ENCODE assay signal across 3 worm cellular contexts in the genomic region with DNA sequence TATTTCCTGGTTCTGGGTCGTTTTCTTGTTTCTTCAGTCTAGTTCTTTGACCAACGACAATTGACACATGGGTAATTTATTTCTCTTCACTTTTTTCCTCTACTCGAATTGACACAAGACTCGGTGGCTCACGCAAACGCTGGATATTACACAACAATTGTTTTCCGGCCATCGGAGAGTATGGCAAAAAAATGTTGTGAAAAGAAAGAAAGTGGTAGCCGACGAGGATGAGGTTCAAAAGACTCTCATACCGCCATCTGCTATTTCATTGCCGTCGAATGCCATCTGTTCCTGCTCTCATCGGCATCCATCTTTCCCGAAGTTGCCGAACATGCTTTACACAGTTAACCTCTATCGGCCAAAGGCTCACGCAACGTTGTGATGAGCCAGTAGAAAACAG.
A peak's percentile ranks its signal among the peaks of the same experiment; 100 is the strongest.
TF ChIP-seq lines count a peak whose summit lies in the region.

No protein-coding gene starts in this region.

TF ChIP-seq in whole organism, L1 larva, 84 proteins besides CTCF, POLR2A, EP300 and RAD21 (continued from another document):
- TF ChIP-seq lin-39 (tag; optimal IDR thresholded peaks at IDR 0.05; lab: Kevin White, UChicago) (peak; percentile 25), nhr-20 (tag; optimal IDR thresholded peaks at IDR 0.05; lab: Kevin White, UChicago) (peak; percentile 62), aha-1 (tag; optimal IDR thresholded peaks at IDR 0.05; lab: Kevin White, UChicago) (no peak), dsc-1 (tag; optimal IDR thresholded peaks at IDR 0.05; lab: Kevin White, UChicago) (peak; percentile 90), unc-62 (GFP tag; optimal IDR thresholded peaks at IDR 0.05; lab: Kevin White, UChicago) (no peak), nhr-47 (tag; optimal IDR thresholded peaks at IDR 0.05; lab: Kevin White, UChicago) (peak; percentile 14), jun-1 (tag; optimal IDR thresholded peaks at IDR 0.05; lab: Kevin White, UChicago) (no peak), hpl-2 (GFP tag; optimal IDR thresholded peaks at IDR 0.05; lab: Kevin White, UChicago) (no peak), nhr-19 (GFP tag; conservative IDR thresholded peaks at IDR 0.05; lab: Robert Waterston, UW) (peak; percentile 67), rnt-1 (tag; optimal IDR thresholded peaks at IDR 0.05; lab: Kevin White, UChicago) (peak; percentile 74), grh-1 (GFP tag; IDR thresholded peaks at IDR 0.05; lab: Robert Waterston, UW) (no peak), xbp-1 (tag; optimal IDR thresholded peaks at IDR 0.05; lab: Kevin White, UChicago) (peak; percentile 39), lsy-2 (tag; optimal IDR thresholded peaks at IDR 0.05; lab: Kevin White, UChicago) (peak; percentile 38 to 53), tbx-2 (tag; optimal IDR thresholded peaks at IDR 0.05; lab: Kevin White, UChicago) (peak; percentile 29), snu-23 (GFP tag; optimal IDR thresholded peaks at IDR 0.05; lab: Kevin White, UChicago) (peak; percentile 62), lin-14 (GFP tag; optimal IDR thresholded peaks at IDR 0.05; lab: Kevin White, UChicago) (peak; percentile 93), dpl-1 (GFP tag; optimal IDR thresholded peaks at IDR 0.05; lab: Kevin White, UChicago) (no peak), swsn-7 (tag; optimal IDR thresholded peaks at IDR 0.05; lab: Kevin White, UChicago) (peak; percentile 49), irx-1 (tag; optimal IDR thresholded peaks at IDR 0.05; lab: Kevin White, UChicago) (peak; percentile 44), mep-1 (tag; optimal IDR thresholded peaks at IDR 0.05; lab: Kevin White, UChicago) (peak; percentile 62)

TF ChIP-seq in whole organism, L2 larva, 48 proteins besides CTCF, POLR2A, EP300 and RAD21 (continued from another document):
- TF ChIP-seq nhr-6 (tag; optimal IDR thresholded peaks at IDR 0.05; lab: Kevin White, UChicago) (peak; percentile 39), crh-2 (tag; optimal IDR thresholded peaks at IDR 0.05; lab: Kevin White, UChicago) (no peak), nhr-21 (tag; optimal IDR thresholded peaks at IDR 0.05; lab: Kevin White, UChicago) (no peak), blmp-1 (tag; optimal IDR thresholded peaks at IDR 0.05; lab: Kevin White, UChicago; ENCODE audit: insufficient read depth) (no peak), nhr-237 (tag; optimal IDR thresholded peaks at IDR 0.05; lab: Kevin White, UChicago) (no peak), lin-39 (tag; optimal IDR thresholded peaks at IDR 0.05; lab: Kevin White, UChicago) (no peak), lsy-2 (tag; optimal IDR thresholded peaks at IDR 0.05; lab: Kevin White, UChicago) (peak in 1 of 2 experiments; percentile 48), zag-1 (tag; optimal IDR thresholded peaks at IDR 0.05; lab: Kevin White, UChicago) (no peak), F13H6.1 (tag; optimal IDR thresholded peaks at IDR 0.05; lab: Kevin White, UChicago) (peak; percentile 87), snpc-4 (tag; optimal IDR thresholded peaks at IDR 0.05; lab: Kevin White, UChicago) (no peak), nhr-77 (tag; optimal IDR thresholded peaks at IDR 0.05; lab: Kevin White, UChicago) (no peak), fos-1 (tag; optimal IDR thresholded peaks at IDR 0.05; lab: Kevin White, UChicago) (no peak), C34F6.9 (tag; optimal IDR thresholded peaks at IDR 0.05; lab: Kevin White, UChicago) (peak; percentile 45), nhr-12 (tag; optimal IDR thresholded peaks at IDR 0.05; lab: Kevin White, UChicago) (no peak), unc-62 (GFP tag; optimal IDR thresholded peaks at IDR 0.05; lab: Kevin White, UChicago) (no peak), aly-2 (tag; optimal IDR thresholded peaks at IDR 0.05; lab: Kevin White, UChicago) (no peak), ceh-82 (tag; optimal IDR thresholded peaks at IDR 0.05; lab: Kevin White, UChicago) (no peak), skn-1 (tag; optimal IDR thresholded peaks at IDR 0.05; lab: Kevin White, UChicago) (no peak), ama-1 (optimal IDR thresholded peaks at IDR 0.05; lab: Kevin White, UChicago) (no peak), elt-3 (tag; optimal IDR thresholded peaks at IDR 0.05; lab: Kevin White, UChicago) (no peak), dmd-4 (tag; optimal IDR thresholded peaks at IDR 0.05; lab: Kevin White, UChicago) (no peak), sma-9 (GFP tag; optimal IDR thresholded peaks at IDR 0.05; lab: Kevin White, UChicago) (peak; percentile 51), sma-9 (tag; optimal IDR thresholded peaks at IDR 0.05; lab: Kevin White, UChicago) (no peak), sem-4 (tag; optimal IDR thresholded peaks at IDR 0.05; lab: Kevin White, UChicago) (peak; percentile 56), Y55F3AM.14 (GFP tag; optimal IDR thresholded peaks at IDR 0.05; lab: Kevin White, UChicago) (no peak), mdl-1 (tag; optimal IDR thresholded peaks at IDR 0.05; lab: Kevin White, UChicago) (no peak), gmeb-1 (tag; optimal IDR thresholded peaks at IDR 0.05; lab: Kevin White, UChicago) (no peak), egl-27 (tag; optimal IDR thresholded peaks at IDR 0.05; lab: Kevin White, UChicago) (no peak), R02D3.7 (tag; optimal IDR thresholded peaks at IDR 0.05; lab: Kevin White, UChicago) (no peak), peb-1 (tag; optimal IDR thresholded peaks at IDR 0.05; lab: Kevin White, UChicago) (no peak), lin-11 (tag; optimal IDR thresholded peaks at IDR 0.05; lab: Kevin White, UChicago) (no peak), nhr-23 (tag; optimal IDR thresholded peaks at IDR 0.05; lab: Kevin White, UChicago) (no peak), mab-5 (tag; optimal IDR thresholded peaks at IDR 0.05; lab: Kevin White, UChicago) (peak; percentile 57)

TF ChIP-seq in whole organism, late embryonic, 69 proteins besides CTCF, POLR2A, EP300 and RAD21 (continued from another document):
- no peak for TF ChIP-seq ceh-45 (GFP tag; IDR thresholded peaks at IDR 0.05; lab: Robert Waterston, UW)
- TF ChIP-seq ref-2 (tag; optimal IDR thresholded peaks at IDR 0.05; lab: Kevin White, UChicago): no peak
- TF ChIP-seq C08G9.2 (tag; optimal IDR thresholded peaks at IDR 0.05; lab: Kevin White, UChicago): no peak
- TF ChIP-seq ets-4 (tag; optimal IDR thresholded peaks at IDR 0.05; lab: Kevin White, UChicago): no peak
- no peak for TF ChIP-seq ceh-31 (tag; optimal IDR thresholded peaks at IDR 0.05; lab: Kevin White, UChicago)
- TF ChIP-seq unc-3 (GFP tag; conservative IDR thresholded peaks at IDR 0.05; lab: Robert Waterston, UW): no peak
- no peak for TF ChIP-seq unc-3 (tag; optimal IDR thresholded peaks at IDR 0.05; lab: Kevin White, UChicago)
- no peak for TF ChIP-seq ama-1 (optimal IDR thresholded peaks at IDR 0.05; lab: Kevin White, UChicago)
- no peak for TF ChIP-seq syd-9 (tag; optimal IDR thresholded peaks at IDR 0.05; lab: Kevin White, UChicago)
